Worm (Caenorhabditis elegans): ENCODE measurements around the gene dnj-20.

The dnj-20 gene

ce11 chrII:9624110-9624695 is at the start of gene dnj-20, which contains the start of gene ZK1307.8:
Gene dnj-20, minus strand, starts transcription at chrII:9624176.
Gene ZK1307.8, plus strand, starts transcription at chrII:9624613.
- TF ChIP-seq Y79H2A.3 (GFP tag; conservative IDR thresholded peaks at IDR 0.05) (no peak), hmg-1.2 (GFP tag; IDR thresholded peaks at IDR 0.05) (0 out of 2 replicates have a peak, but pooled peaks have one; percentile 5), let-526 (GFP tag; IDR thresholded peaks at IDR 0.05) (no peak), lin-54 (GFP tag; optimal IDR thresholded peaks at IDR 0.05) (no peak), F33H1.4 (GFP tag; IDR thresholded peaks at IDR 0.05) (peak; percentile 81), F57A8.1 (GFP tag; optimal IDR thresholded peaks at IDR 0.05) (no peak), ekl-4 (GFP tag; IDR thresholded peaks at IDR 0.05) (no peak), aptf-3 (GFP tag; IDR thresholded peaks at IDR 0.05) (no peak), madf-8 (GFP tag; conservative IDR thresholded peaks at IDR 0.05) (0 out of 2 replicates have a peak, but pooled peaks have one; percentile 12), D2030.7 (GFP tag; IDR thresholded peaks at IDR 0.05) (peak; percentile 45; the same call in 1 of the 2 replicates), lsl-1 (GFP tag; optimal IDR thresholded peaks at IDR 0.05) (peak; percentile 82), nhr-80 (tag; optimal IDR thresholded peaks at IDR 0.05) (peak; percentile 56), madf-10 (tag; optimal IDR thresholded peaks at IDR 0.05) (no peak), xnd-1 (tag; optimal IDR thresholded peaks at IDR 0.05) (peak; percentile 60), B0035.1 (tag; optimal IDR thresholded peaks at IDR 0.05) (no peak), snpc-1.3 (tag; optimal IDR thresholded peaks at IDR 0.05; ENCODE audit: insufficient read depth) (peak; percentile 57), dox-1 (GFP tag; IDR thresholded peaks at IDR 0.05) (no peak), snpc-4 (GFP tag; optimal IDR thresholded peaks at IDR 0.05) (no peak), snpc-4 (tag; optimal IDR thresholded peaks at IDR 0.05) (no peak), madf-6 (GFP tag; IDR thresholded peaks at IDR 0.05) (peak; percentile 83), mcd-1 (GFP tag; IDR thresholded peaks at IDR 0.05) (0 out of 2 replicates have a peak, but pooled peaks have one; percentile 34), let-607 (tag; optimal IDR thresholded peaks at IDR 0.05) (peak; percentile 70 to 78), egl-44 (GFP tag; IDR thresholded peaks at IDR 0.05) (no peak), attf-5 (GFP tag; optimal IDR thresholded peaks at IDR 0.05) (peak; percentile 1)

ce11 chrII:9671308-9671707 is 47.3 kb upstream of the dnj-20 start, which contains the start of gene ZK1320.7:
Gene ZK1320.7, plus strand, starts transcription at chrII:9671608.
- TF ChIP-seq ceh-40 (GFP tag; IDR thresholded peaks at IDR 0.05) (no peak), akir-1 (GFP tag; optimal IDR thresholded peaks at IDR 0.05) (no peak), C06A6.2 (GFP tag; conservative IDR thresholded peaks at IDR 0.05) (no peak), lsy-27 (tag; optimal IDR thresholded peaks at IDR 0.05; ENCODE audit: borderline replicate concordance, insufficient read depth) (no peak), F22D6.2 (tag; optimal IDR thresholded peaks at IDR 0.05) (no peak), Y53F4B.3 (GFP tag; IDR thresholded peaks at IDR 0.05) (no peak), nhr-80 (tag; optimal IDR thresholded peaks at IDR 0.05) (no peak), mxl-1 (tag; optimal IDR thresholded peaks at IDR 0.05) (no peak), K12H6.12 (tag; optimal IDR thresholded peaks at IDR 0.05) (no peak), dpff-1 (tag; optimal IDR thresholded peaks at IDR 0.05) (no peak), madf-3 (GFP tag; IDR thresholded peaks at IDR 0.05) (no peak), madf-8 (GFP tag; conservative IDR thresholded peaks at IDR 0.05) (no peak), mcd-1 (GFP tag; IDR thresholded peaks at IDR 0.05) (no peak), B0336.3 (GFP tag; IDR thresholded peaks at IDR 0.05) (no peak), repo-1 (tag; optimal IDR thresholded peaks at IDR 0.05) (no peak), pbrm-1 (GFP tag; IDR thresholded peaks at IDR 0.05) (no peak)
